Worm (Caenorhabditis elegans) whole organism, late embryonic: ENCODE data around the gene sax-7.

Experiments
- C38D4.7 ChIP-seq: fragments of 200-800 bp; sonication (Bioruptor generic); optimal IDR thresholded peaks from 2 replicates; lab custom pipeline; 2018; ENCODE audit warnings: mild to moderate bottlenecking, missing genetic modification characterization, moderate library complexity, missing compliant biosample characterization
- F13H6.1 ChIP-seq: sonication (generic microtip); optimal IDR thresholded peaks from 2 replicates; lab custom pipeline; 2016; ENCODE audit warnings: missing genetic modification characterization, missing compliant biosample characterization
- K09A11.1 ChIP-seq: sonication (generic microtip); optimal IDR thresholded peaks from 2 replicates; lab custom pipeline; 2017; ENCODE audit warnings: antibody characterized with exemption, mild to moderate bottlenecking, missing genetic modification characterization, missing compliant biosample characterization; ENCODE audit not compliant: insufficient read depth
- T23F11.4 ChIP-seq: fragments of 200-800 bp; sonication (Bioruptor generic); optimal IDR thresholded peaks from 2 replicates; lab custom pipeline; 2018; ENCODE audit warnings: mild to moderate bottlenecking, missing genetic modification characterization, missing compliant biosample characterization
- ahr-1 ChIP-seq: sonication (generic microtip); optimal IDR thresholded peaks from 2 replicates; lab custom pipeline; 2016; ENCODE audit warnings: missing genetic modification characterization, missing compliant biosample characterization
- ama-1 ChIP-seq: fragments of 150-350 bp; optimal IDR thresholded peaks from 2 replicates; lab custom pipeline; 2014
- ceh-22 ChIP-seq: sonication (generic microtip); optimal IDR thresholded peaks from 2 replicates; lab custom pipeline; 2017; ENCODE audit warnings: missing biosample characterization, missing genetic modification characterization
- ceh-31 ChIP-seq: sonication (generic microtip); optimal IDR thresholded peaks from 2 replicates; lab custom pipeline; 2016; ENCODE audit warnings: missing genetic modification characterization, missing compliant biosample characterization
- ceh-34 ChIP-seq: sonication (generic microtip); optimal IDR thresholded peaks from 2 replicates; lab custom pipeline; 2016; ENCODE audit warnings: mild to moderate bottlenecking, missing genetic modification characterization, missing compliant biosample characterization
- ceh-9 ChIP-seq: sonication (generic microtip); optimal IDR thresholded peaks from 2 replicates; lab custom pipeline; 2016; ENCODE audit warnings: mild to moderate bottlenecking, missing genetic modification characterization, inconsistent platforms, missing compliant biosample characterization
- dmd-4 ChIP-seq: sonication (generic microtip); optimal IDR thresholded peaks from 2 replicates; lab custom pipeline; 2016; ENCODE audit warnings: borderline replicate concordance, missing genetic modification characterization, missing compliant biosample characterization
- dve-1 ChIP-seq: sonication (generic microtip); optimal IDR thresholded peaks from 2 replicates; lab custom pipeline; 2017; ENCODE audit warnings: antibody characterized with exemption, mild to moderate bottlenecking, missing genetic modification characterization, missing compliant biosample characterization
- fax-1 ChIP-seq: sonication (generic microtip); optimal IDR thresholded peaks from 2 replicates; lab custom pipeline; 2016; ENCODE audit warnings: missing genotype, missing genetic modification characterization, missing compliant biosample characterization
- fkh-10 ChIP-seq: fragments of 150-350 bp; optimal IDR thresholded peaks from 2 replicates; lab custom pipeline; 2014; ENCODE audit warnings: missing biosample characterization, missing genetic modification reagents, missing genetic modification characterization
- gmeb-2 ChIP-seq: sonication (generic microtip); optimal IDR thresholded peaks from 2 replicates; lab custom pipeline; 2016; ENCODE audit warnings: missing genetic modification characterization, inconsistent platforms, missing compliant biosample characterization
- hlh-15 ChIP-seq: sonication (generic microtip); optimal IDR thresholded peaks from 2 replicates; lab custom pipeline; 2016; ENCODE audit warnings: missing genetic modification characterization, missing compliant biosample characterization
- hlh-6 ChIP-seq: sonication (generic microtip); optimal IDR thresholded peaks from 2 replicates; lab custom pipeline; 2016; ENCODE audit warnings: missing genotype, missing genetic modification characterization, missing compliant biosample characterization
- lin-11 ChIP-seq: fragments of 200-800 bp; sonication (Bioruptor generic); optimal IDR thresholded peaks from 2 replicates; lab custom pipeline; 2018; ENCODE audit warnings: mild to moderate bottlenecking, missing genetic modification characterization, missing compliant biosample characterization
- nhr-232 ChIP-seq: sonication (generic microtip); optimal IDR thresholded peaks from 2 replicates; lab custom pipeline; 2016; ENCODE audit warnings: missing genetic modification characterization, missing compliant biosample characterization
- pax-1 ChIP-seq: fragments of 150-350 bp; optimal IDR thresholded peaks from 2 replicates; lab custom pipeline; 2014; ENCODE audit warnings: missing biosample characterization, missing genetic modification characterization
- pha-2 ChIP-seq: sonication (generic microtip); optimal IDR thresholded peaks from 2 replicates; lab custom pipeline; 2017; ENCODE audit warnings: mild to moderate bottlenecking, missing genetic modification characterization, missing compliant biosample characterization
- pha-4 ChIP-seq: fragments of 150-350 bp; optimal IDR thresholded peaks from 2 replicates; lab custom pipeline; 2018; ENCODE audit warnings: missing biosample characterization, missing genetic modification reagents, missing genetic modification characterization
- pros-1 ChIP-seq: fragments of 150-350 bp; optimal IDR thresholded peaks from 2 replicates; lab custom pipeline; 2014; ENCODE audit warnings: missing biosample characterization, missing genetic modification reagents, missing genetic modification characterization
- rnt-1 ChIP-seq: sonication (generic microtip); optimal IDR thresholded peaks from 2 replicates; lab custom pipeline; 2016; ENCODE audit warnings: missing genetic modification characterization, missing compliant biosample characterization
- sdc-2 ChIP-seq: sonication (generic microtip); optimal IDR thresholded peaks from 2 replicates; lab custom pipeline; 2016; ENCODE audit warnings: missing genotype, missing genetic modification characterization, missing compliant biosample characterization
- sox-2 ChIP-seq: fragments of 200-800 bp; sonication (Bioruptor generic); IDR thresholded peaks from 2 replicates; pipeline ENCODE4 v1.3.6; 2022; ENCODE audit warnings: missing genetic modification reagents, missing genetic modification characterization, missing compliant biosample characterization
- sox-4 ChIP-seq: sonication (generic microtip); optimal IDR thresholded peaks from 2 replicates; lab custom pipeline; 2017; ENCODE audit warnings: mild to moderate bottlenecking, missing genetic modification characterization, inconsistent platforms, missing compliant biosample characterization
- tbx-2 ChIP-seq: sonication (generic microtip); optimal IDR thresholded peaks from 2 replicates; lab custom pipeline; 2016; ENCODE audit warnings: missing genetic modification characterization, missing compliant biosample characterization
- unc-3 ChIP-seq, 2 experiments: fragments of 200-800 bp in 1 of 2; sonication (Bioruptor generic) in 1 of 2; sonication (generic microtip) in 1 of 2; conservative IDR thresholded peaks in 1 of 2; optimal IDR thresholded peaks in 1 of 2; 2 replicates each; pipeline versions ENCODE4 v1.3.6 to Lab custom; 2016 to 2022; ENCODE audit warnings: missing compliant biosample characterization in 2 of 2, missing genetic modification characterization in 2 of 2, missing genetic modification reagents in 1 of 2
- unc-42 ChIP-seq: sonication (generic microtip); optimal IDR thresholded peaks from 2 replicates; lab custom pipeline; 2016; ENCODE audit warnings: missing genotype, missing genetic modification characterization, missing compliant biosample characterization
- unc-55 ChIP-seq: sonication (generic microtip); optimal IDR thresholded peaks from 2 replicates; lab custom pipeline; 2017; ENCODE audit warnings: missing biosample characterization, missing genetic modification reagents, missing genetic modification characterization
- unc-86 ChIP-seq: sonication (generic microtip); optimal IDR thresholded peaks from 2 replicates; lab custom pipeline; 2016; ENCODE audit warnings: missing genetic modification characterization, missing compliant biosample characterization

The sax-7 gene

DNA sequence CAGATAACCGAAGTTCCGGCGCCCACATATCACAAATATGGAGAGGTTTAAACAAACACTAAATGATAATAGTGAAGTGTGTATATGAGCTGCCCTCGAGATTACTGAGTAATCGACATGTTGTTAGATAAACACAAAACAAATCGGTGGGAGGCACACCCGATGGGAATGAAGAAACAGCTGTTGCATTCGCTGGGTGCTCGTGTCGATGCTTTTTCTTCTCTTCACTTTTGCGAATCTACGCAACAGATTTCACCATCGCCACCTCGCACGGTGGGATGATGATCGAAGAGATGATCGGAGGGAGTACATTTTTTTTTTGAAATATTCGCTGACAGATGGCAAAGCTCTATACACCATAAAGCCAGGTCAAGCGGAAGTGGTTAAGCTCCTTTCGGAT, 5.8 kb downstream of the sax-7 start:
- TF ChIP-seq pha-4 (tag; lab: Kevin White, UChicago) (no peak), tbx-2 (no peak), nhr-232 (tag; lab: Kevin White, UChicago) (no peak), hlh-15 (tag; lab: Kevin White, UChicago) (no peak), rnt-1 (tag; lab: Kevin White, UChicago) (peak; percentile 13), lin-11 (tag; lab: Kevin White, UChicago) (no peak)
- TF ChIP-seq, all 69 proteins: peak for 1

- TF ChIP-seq fkh-10 (GFP tag; lab: Kevin White, UChicago) (no peak), ceh-34 (peak; percentile 8)
Measured at ce11 chrIV:8069104-8069503, 6.6 kb downstream of the sax-7 start.

DNA sequence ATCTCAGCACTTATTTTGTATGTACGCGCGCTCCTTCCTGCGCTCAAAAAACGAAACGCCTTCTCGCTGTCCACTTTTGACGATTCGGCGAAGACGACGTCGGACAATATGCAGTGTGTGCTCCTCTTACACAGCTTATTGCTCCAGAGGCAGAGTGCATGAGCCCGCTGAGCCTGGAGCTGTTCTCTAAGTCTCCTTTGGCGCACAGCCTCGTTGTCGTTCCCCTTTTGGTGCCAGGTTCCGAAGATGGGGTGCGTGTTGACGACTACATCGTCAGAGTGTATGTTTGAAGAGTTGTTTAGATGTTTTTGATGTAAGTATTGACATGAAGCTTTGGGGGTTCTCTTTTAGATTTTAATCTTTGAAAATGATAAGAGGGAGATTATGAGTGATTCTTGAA, 7.8 kb downstream of the sax-7 start:
- TF ChIP-seq hlh-6 (peak; percentile 6), hlh-15 (tag; lab: Kevin White, UChicago) (no peak), ceh-9 (tag; lab: Kevin White, UChicago) (no peak), ahr-1 (tag; lab: Kevin White, UChicago) (no peak), pros-1 (tag; lab: Kevin White, UChicago) (no peak), sox-4 (tag; lab: Kevin White, UChicago) (no peak)

- TF ChIP-seq ceh-31 (peak; percentile 55), sox-2 (GFP tag; lab: Robert Waterston, UW) (peak; percentile 41; the same call in 1 of the 2 replicates), C38D4.7 (GFP tag; lab: Kevin White, UChicago) (no peak), ama-1 (lab: Kevin White, UChicago) (peak; percentile 15), ceh-34 (no peak)
Measured at ce11 chrIV:8070934-8071333, 8.5 kb downstream of the sax-7 start.

DNA sequence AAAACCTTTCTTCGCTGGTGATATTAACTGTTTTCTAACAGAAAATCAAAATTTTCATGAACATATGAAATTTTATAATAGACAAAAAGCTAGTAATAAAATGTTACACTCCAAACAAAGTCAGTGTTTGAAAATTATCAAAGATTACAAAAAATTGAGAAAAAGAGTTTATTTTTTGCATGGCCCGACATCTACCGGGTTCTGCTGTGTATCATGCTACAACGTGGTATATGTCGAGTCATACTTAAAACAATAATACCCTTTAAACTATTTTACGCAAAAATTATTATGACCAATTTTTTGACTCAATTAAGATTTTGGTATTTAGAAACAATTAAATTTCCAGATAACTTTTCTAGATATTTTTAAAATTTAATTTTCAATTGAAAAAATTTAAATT, 13.1 kb downstream of the sax-7 start:
- TF ChIP-seq K09A11.1 (tag; lab: Kevin White, UChicago) (no peak), ceh-31 (no peak), ceh-22 (no peak), ceh-34 (no peak), gmeb-2 (tag; lab: Kevin White, UChicago) (no peak), pha-2 (tag; lab: Kevin White, UChicago) (no peak), unc-86 (no peak), fax-1 (tag; lab: Kevin White, UChicago) (no peak), F13H6.1 (tag; lab: Kevin White, UChicago) (no peak), T23F11.4 (GFP tag; lab: Kevin White, UChicago) (no peak), sdc-2 (tag; lab: Kevin White, UChicago) (no peak), unc-42 (tag; lab: Kevin White, UChicago) (no peak), unc-3 (GFP tag; conservative IDR thresholded peaks at IDR 0.05; lab: Robert Waterston, UW) (no peak), unc-3 (tag; optimal IDR thresholded peaks at IDR 0.05; lab: Kevin White, UChicago) (no peak), dve-1 (no peak)

ce11 chrIV:8076511-8076910, 14.1 kb downstream of the sax-7 start:
- TF ChIP-seq sox-2 (GFP tag; lab: Robert Waterston, UW) (no peak), pax-1 (no peak), C38D4.7 (GFP tag; lab: Kevin White, UChicago) (no peak), dmd-4 (no peak), pha-2 (tag; lab: Kevin White, UChicago) (no peak), nhr-232 (tag; lab: Kevin White, UChicago) (no peak), unc-55 (GFP tag; lab: Kevin White, UChicago) (no peak)
- TF ChIP-seq, all 69 proteins: peak for 0
